Fruit fly (Drosophila melanogaster): Measurements from ENCODE around the gene Cbp80.

Cbp80 gene

DNA sequence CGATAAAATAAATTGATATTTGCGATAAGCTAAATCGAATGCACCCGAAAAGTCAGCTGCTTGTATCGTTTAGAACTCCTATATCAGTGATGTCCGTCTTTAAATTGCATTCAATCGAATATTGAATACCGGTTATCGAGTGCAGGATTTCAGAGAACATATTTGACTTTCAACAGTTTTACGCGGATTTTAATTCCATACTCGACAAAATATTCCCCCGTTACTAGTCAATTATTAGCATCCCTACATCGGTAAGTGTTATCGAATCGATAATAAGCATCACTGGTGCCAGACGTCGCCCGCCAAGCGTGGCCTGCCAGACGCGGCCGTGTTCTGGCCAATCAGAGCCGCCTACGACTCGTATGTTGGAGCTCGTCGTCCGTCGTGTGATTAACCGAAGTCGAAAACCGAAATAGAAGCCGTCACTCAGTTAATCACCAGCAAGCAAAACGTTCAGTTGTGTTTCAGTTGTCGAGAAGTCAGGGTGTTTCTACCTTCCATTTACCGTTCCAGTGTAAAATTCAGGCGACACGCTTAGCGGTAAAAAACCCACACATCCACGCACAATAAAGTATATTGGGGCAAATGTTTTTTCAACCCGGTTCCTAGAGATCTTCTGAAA is 38.1 kb downstream of the Cbp80 start, which contains the start of gene ctp (continued):
- no peak for TF ChIP-seq prd (optimal IDR thresholded peaks at IDR 0.05)
- peak; percentile 64 for TF ChIP-seq prd (GFP tag; IDR thresholded peaks at IDR 0.05)
- peak; percentile 79 for TF ChIP-seq CG12659 (GFP tag; optimal IDR thresholded peaks at IDR 0.05)
- no peak for TF ChIP-seq tio (GFP tag; optimal IDR thresholded peaks at IDR 0.05)
- no peak for TF ChIP-seq CG30431 (GFP tag; optimal IDR thresholded peaks at IDR 0.05)
- TF ChIP-seq bbx (GFP tag; IDR thresholded peaks at IDR 0.05; ENCODE audit: partially characterized antibody), result peak; percentile 58
- peak; percentile 52 for TF ChIP-seq CG6854 (GFP tag; optimal IDR thresholded peaks at IDR 0.05)
- no peak for TF ChIP-seq hkb (optimal IDR thresholded peaks at IDR 0.05)
- peak; percentile 44; the same call in 1 of the 2 replicates for TF ChIP-seq hkb (GFP tag; IDR thresholded peaks at IDR 0.05)
- TF ChIP-seq HLH54F (GFP tag; optimal IDR thresholded peaks at IDR 0.05), result peak; percentile 67
- TF ChIP-seq bigmax (GFP tag; optimal IDR thresholded peaks at IDR 0.05), result no peak
- TF ChIP-seq Spps (tag; optimal IDR thresholded peaks at IDR 0.05), result no peak
- TF ChIP-seq BtbVII (GFP tag; optimal IDR thresholded peaks at IDR 0.05), result peak; percentile 25
- TF ChIP-seq nau (GFP tag; optimal IDR thresholded peaks at IDR 0.05), result peak; percentile 42
- TF ChIP-seq CG34224 (GFP tag; IDR thresholded peaks at IDR 0.05; ENCODE audit: partially characterized antibody), result peak; percentile 69
- TF ChIP-seq Fer3 (tag; optimal IDR thresholded peaks at IDR 0.05), result peak; percentile 4
- TF ChIP-seq CG8478 (optimal IDR thresholded peaks at IDR 0.05), result no peak
- no peak for TF ChIP-seq CG32767 (GFP tag; IDR thresholded peaks at IDR 0.05)
- TF ChIP-seq CG30403 (GFP tag; optimal IDR thresholded peaks at IDR 0.05), result peak; percentile 62
- peak; percentile 41 for TF ChIP-seq phol (tag; optimal IDR thresholded peaks at IDR 0.05)
- TF ChIP-seq jumu (GFP tag; optimal IDR thresholded peaks at IDR 0.05), result peak; percentile 70
- TF ChIP-seq NFAT (GFP tag; IDR thresholded peaks at IDR 0.05), result no peak
- no peak for TF ChIP-seq Lim3 (GFP tag; IDR thresholded peaks at IDR 0.05)
- TF ChIP-seq exex (tag; optimal IDR thresholded peaks at IDR 0.05), result peak; percentile 33
- TF ChIP-seq unc-4 (GFP tag; IDR thresholded peaks at IDR 0.05; ENCODE audit: partially characterized antibody), result peak; percentile 66
- TF ChIP-seq grau (tag; optimal IDR thresholded peaks at IDR 0.05), result peak; percentile 50
- TF ChIP-seq maf-S (GFP tag; optimal IDR thresholded peaks at IDR 0.05), result peak; percentile 23
- peak; percentile 17 for TF ChIP-seq pnt (GFP tag; optimal IDR thresholded peaks at IDR 0.05)
- TF ChIP-seq crol (GFP tag; IDR thresholded peaks at IDR 0.05), result no peak
- TF ChIP-seq CG34422 (GFP tag; IDR thresholded peaks at IDR 0.05), result peak; percentile 67; the same call in 1 of the 3 replicates
- no peak for TF ChIP-seq CG2202 (tag; optimal IDR thresholded peaks at IDR 0.05)
- TF ChIP-seq CG1602 (GFP tag; optimal IDR thresholded peaks at IDR 0.05), result no peak
- no peak for TF ChIP-seq Doc2 (GFP tag; IDR thresholded peaks at IDR 0.05)
- TF ChIP-seq CG5953 (GFP tag; IDR thresholded peaks at IDR 0.05), result no peak
- TF ChIP-seq CG9609 (GFP tag; optimal IDR thresholded peaks at IDR 0.05), result peak; percentile 56
- TF ChIP-seq Kr (GFP tag; optimal IDR thresholded peaks at IDR 0.05), result no peak
- TF ChIP-seq CG9797 (GFP tag; optimal IDR thresholded peaks at IDR 0.05), result peak; percentile 11
- TF ChIP-seq CG2875 (GFP tag; optimal IDR thresholded peaks at IDR 0.05), result no peak
- no peak for TF ChIP-seq ewg (GFP tag; optimal IDR thresholded peaks at IDR 0.05)
- TF ChIP-seq corto (GFP tag; optimal IDR thresholded peaks at IDR 0.05), result no peak
- TF ChIP-seq pan (optimal IDR thresholded peaks at IDR 0.05), result no peak
- no peak for TF ChIP-seq pan (GFP tag; optimal IDR thresholded peaks at IDR 0.05 in 1 of 2, IDR thresholded peaks at IDR 0.05 in 1 of 2)
- TF ChIP-seq CG14965 (GFP tag; optimal IDR thresholded peaks at IDR 0.05; ENCODE audit: borderline replicate concordance), result no peak
- TF ChIP-seq CG17359 (tag; optimal IDR thresholded peaks at IDR 0.05), result peak; percentile 32
- no peak for TF ChIP-seq Camta (GFP tag; optimal IDR thresholded peaks at IDR 0.05)
- TF ChIP-seq CG18262 (tag; optimal IDR thresholded peaks at IDR 0.05), result peak; percentile 30
- peak; percentile 43; the same call in 1 of the 2 replicates for TF ChIP-seq inv (GFP tag; IDR thresholded peaks at IDR 0.05; ENCODE audit: partially characterized antibody)
- peak; percentile 48 for TF ChIP-seq CG4282 (GFP tag; optimal IDR thresholded peaks at IDR 0.05)
- TF ChIP-seq Gug (GFP tag; IDR thresholded peaks at IDR 0.05), result no peak
- no peak for TF ChIP-seq CG4617 (GFP tag; optimal IDR thresholded peaks at IDR 0.05; ENCODE audit: borderline replicate concordance)
- TF ChIP-seq ranshi (GFP tag; IDR thresholded peaks at IDR 0.05), result 0 out of 2 replicates have a peak, but pooled peaks have one; percentile 4
